Fruit fly (Drosophila melanogaster) whole organism: ENCODE measurements around the gene CG8032.

ENCODE experiments used
- Dll ChIP-seq: fragments of >200 bp; optimal IDR thresholded peaks from 2 replicates; lab custom pipeline; 2017
- EcR ChIP-seq, 2 experiments: fragments of >200 bp; optimal IDR thresholded peaks; 2 replicates each; lab custom pipeline; 2017; ENCODE audit warnings: missing biosample characterization in 2 of 2, missing genetic modification characterization in 2 of 2, missing genetic modification reagents in 2 of 2
- pan ChIP-seq: fragments of >200 bp; optimal IDR thresholded peaks from 2 replicates; lab custom pipeline; 2017
- psq ChIP-seq: fragments of >200 bp; optimal IDR thresholded peaks from 2 replicates; lab custom pipeline; 2017
- usp ChIP-seq: fragments of >200 bp; optimal IDR thresholded peaks from 2 replicates; lab custom pipeline; 2017; ENCODE audit warnings: missing biosample characterization, missing genetic modification characterization, mixed read lengths

DNA sequence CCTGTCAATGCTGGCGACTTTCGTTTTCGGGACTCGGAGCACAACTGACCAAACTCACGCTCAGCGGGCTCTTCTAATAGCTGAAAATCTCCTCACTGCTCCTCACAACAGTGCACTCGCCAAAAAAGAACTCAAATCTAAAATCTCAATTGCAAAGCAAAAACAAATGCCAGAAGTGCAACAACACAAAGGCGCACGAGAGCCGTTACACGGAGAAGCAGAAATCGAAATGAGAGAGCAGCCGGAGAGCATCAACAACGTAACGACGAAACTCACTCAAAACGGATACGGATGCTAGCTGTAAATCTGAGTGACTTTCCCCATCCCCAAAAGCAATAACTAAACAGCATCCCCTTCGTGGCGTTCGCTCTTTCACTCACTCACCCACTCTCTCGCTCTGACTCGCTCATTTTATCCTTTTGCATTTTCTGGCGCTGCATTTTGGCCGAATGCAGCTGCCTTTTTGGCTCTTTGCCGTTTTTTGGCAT lies 33.9 kb downstream of the CG8032 start, which contains the start of gene hb:
- no peak for TF ChIP-seq pan
- TF ChIP-seq EcR (GFP tag; optimal IDR thresholded peaks at IDR 0.05; lab: Kevin White, UChicago), result no peak
- no peak for TF ChIP-seq Dll (lab: Kevin White, UChicago)
- no peak for TF ChIP-seq usp
- TF ChIP-seq psq, result no peak
